Fruit fly (Drosophila melanogaster): ENCODE data around the gene tal-2A.

tal-2A gene

dm6 chr3R:13793105-13793978, 19.6 kb upstream of the tal-2A start (continued):
- no peak for TF ChIP-seq Kr (GFP tag; optimal IDR thresholded peaks at IDR 0.05)
- peak; percentile 67 for TF ChIP-seq CG2712 (tag; optimal IDR thresholded peaks at IDR 0.05)
- TF ChIP-seq Awh (GFP tag; IDR thresholded peaks at IDR 0.05), result no peak
- TF ChIP-seq CG16779 (GFP tag; IDR thresholded peaks at IDR 0.05), result no peak
- no peak for TF ChIP-seq CG1024 (GFP tag; IDR thresholded peaks at IDR 0.05)
- TF ChIP-seq jigr1 (GFP tag; IDR thresholded peaks at IDR 0.05), result no peak
- TF ChIP-seq scrt (GFP tag; optimal IDR thresholded peaks at IDR 0.05), result no peak
- no peak for TF ChIP-seq Mes4 (GFP tag; optimal IDR thresholded peaks at IDR 0.05)
- no peak for TF ChIP-seq CG9215 (GFP tag; IDR thresholded peaks at IDR 0.05)
- TF ChIP-seq NK7.1 (GFP tag; optimal IDR thresholded peaks at IDR 0.05), result no peak
- TF ChIP-seq D (optimal IDR thresholded peaks at IDR 0.05), result no peak
- no peak for TF ChIP-seq D (GFP tag; optimal IDR thresholded peaks at IDR 0.05)
- TF ChIP-seq CG14050 (GFP tag; IDR thresholded peaks at IDR 0.05), result no peak
- no peak for TF ChIP-seq insv (GFP tag; optimal IDR thresholded peaks at IDR 0.05)
- peak; percentile 15 for TF ChIP-seq Camta (GFP tag; optimal IDR thresholded peaks at IDR 0.05)
- peak; percentile 26; the same call in 1 of the 3 replicates for TF ChIP-seq CG34422 (GFP tag; IDR thresholded peaks at IDR 0.05)
- no peak for TF ChIP-seq CG8290 (GFP tag; optimal IDR thresholded peaks at IDR 0.05)
- TF ChIP-seq CG8290 (tag; optimal IDR thresholded peaks at IDR 0.05), result no peak
- no peak for TF ChIP-seq Atf-2 (GFP tag; optimal IDR thresholded peaks at IDR 0.05)
- no peak for TF ChIP-seq CG12104 (GFP tag; optimal IDR thresholded peaks at IDR 0.05)
- TF ChIP-seq D19A (tag; optimal IDR thresholded peaks at IDR 0.05), result no peak
- peak; percentile 6; the same call in 1 of the 2 replicates for TF ChIP-seq crol (GFP tag; IDR thresholded peaks at IDR 0.05)
- no peak for TF ChIP-seq Nf-YC (tag; optimal IDR thresholded peaks at IDR 0.05)
- peak; percentile 59 for TF ChIP-seq HLH3B (GFP tag; IDR thresholded peaks at IDR 0.05)
- TF ChIP-seq CG8944 (GFP tag; optimal IDR thresholded peaks at IDR 0.05), result no peak
- TF ChIP-seq CG11696 (GFP tag; IDR thresholded peaks at IDR 0.05), result no peak
- TF ChIP-seq CG17361 (GFP tag; IDR thresholded peaks at IDR 0.05), result no peak; the same call in 2 of the 3 replicates
- no peak for TF ChIP-seq Poxn (GFP tag; IDR thresholded peaks at IDR 0.05)
- TF ChIP-seq Dek (tag; optimal IDR thresholded peaks at IDR 0.05), result no peak
- TF ChIP-seq wek (GFP tag; optimal IDR thresholded peaks at IDR 0.05), result no peak
- TF ChIP-seq CG8359 (GFP tag; optimal IDR thresholded peaks at IDR 0.05; ENCODE audit: borderline replicate concordance), result no peak
- TF ChIP-seq peb (GFP tag; IDR thresholded peaks at IDR 0.05), result no peak
- no peak for TF ChIP-seq lov (optimal IDR thresholded peaks at IDR 0.05)
- no peak for TF ChIP-seq lov (GFP tag; IDR thresholded peaks at IDR 0.05)
- TF ChIP-seq CG6683 (GFP tag; optimal IDR thresholded peaks at IDR 0.05), result no peak
- TF ChIP-seq CG9932 (GFP tag; IDR thresholded peaks at IDR 0.05), result no peak
- no peak for TF ChIP-seq CG15269 (tag; optimal IDR thresholded peaks at IDR 0.05)
- no peak for TF ChIP-seq CG13296 (GFP tag; optimal IDR thresholded peaks at IDR 0.05)
- no peak for TF ChIP-seq twi (tag; optimal IDR thresholded peaks at IDR 0.05)
- TF ChIP-seq CG4424 (GFP tag; optimal IDR thresholded peaks at IDR 0.05), result peak; percentile 1
- no peak for TF ChIP-seq prd (optimal IDR thresholded peaks at IDR 0.05)
- TF ChIP-seq prd (GFP tag; IDR thresholded peaks at IDR 0.05), result 0 out of 3 replicates have a peak, but pooled peaks have one; percentile 19
- peak; percentile 55 for TF ChIP-seq CG10979 (tag; optimal IDR thresholded peaks at IDR 0.05)
- no peak for TF ChIP-seq CG15073 (GFP tag; optimal IDR thresholded peaks at IDR 0.05)
- TF ChIP-seq phol (tag; optimal IDR thresholded peaks at IDR 0.05), result peak; percentile 63
- 0 out of 3 replicates have a peak, but pooled peaks have one; percentile 16 for TF ChIP-seq dysf (GFP tag; IDR thresholded peaks at IDR 0.05)
- TF ChIP-seq Mad (GFP tag; optimal IDR thresholded peaks at IDR 0.05), result no peak
- TF ChIP-seq CG4404 (GFP tag; IDR thresholded peaks at IDR 0.05), result no peak
- peak; percentile 39 for TF ChIP-seq gcm (GFP tag; optimal IDR thresholded peaks at IDR 0.05)
- TF ChIP-seq ro (GFP tag; IDR thresholded peaks at IDR 0.05), result no peak
- no peak for TF ChIP-seq Aef1 (GFP tag; IDR thresholded peaks at IDR 0.05)
- no peak for TF ChIP-seq CG6854 (GFP tag; optimal IDR thresholded peaks at IDR 0.05)

Measured in whole organism, embryonic.